Fruit fly (Drosophila melanogaster) S2 (cell line): Measurements from ENCODE around the gene Act5C.

Experiments used
- CG8478 ChIP-seq: fragments of >200 bp; optimal IDR thresholded peaks from 2 replicates; lab custom pipeline; 2018
- CTCF ChIP-seq, 2 experiments: fragments of >200 bp; optimal IDR thresholded peaks; 2 replicates each; lab custom pipeline; 2018

- TF ChIP-seq CTCF (optimal IDR thresholded peaks at IDR 0.05; lab: Kevin White, UChicago) (no peak), CG8478 (no peak)
These were observed 14.7 kb upstream of the Act5C start for dm6 chrX:5885973-5886372.
